Worm (Caenorhabditis elegans) whole organism, L4/young adult: ENCODE data around the gene cubn-1.

ENCODE experiments used
- W03F9.2 ChIP-seq: fragments of 150-350 bp; optimal IDR thresholded peaks from 2 replicates; lab custom pipeline; 2014; ENCODE audit warnings: missing biosample characterization, missing genetic modification characterization
- him-1 ChIP-seq: sonication (generic microtip); optimal IDR thresholded peaks from 2 replicates; lab custom pipeline; 2016; ENCODE audit warnings: missing genotype, missing genetic modification reagents, missing genetic modification characterization, missing compliant biosample characterization

DNA sequence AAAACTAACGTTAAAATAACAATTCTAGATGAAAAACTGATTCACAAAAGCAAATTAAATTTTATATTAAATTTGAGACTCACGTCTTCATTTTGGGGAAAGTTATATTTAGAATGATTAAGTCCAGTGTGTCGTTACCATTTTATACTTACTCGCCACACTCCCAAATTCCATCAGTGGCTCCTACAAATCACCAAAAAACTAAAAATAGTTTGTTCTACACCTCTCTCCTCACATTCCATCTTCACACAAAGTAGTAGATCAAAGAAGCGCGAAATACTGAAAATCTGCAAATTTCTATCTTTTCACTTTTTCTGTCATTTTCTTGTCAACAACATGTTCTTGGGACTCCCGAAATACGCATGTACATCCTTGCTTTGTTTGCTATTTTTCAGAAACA, 2.3 kb upstream of the cubn-1 start, which contains the start of gene ZC116.5:
- TF ChIP-seq W03F9.2 (tag; lab: Kevin White, UChicago) = no peak
- no peak for TF ChIP-seq him-1 (tag; lab: Kevin White, UChicago)
